Fruit fly (Drosophila melanogaster) whole organism, embryonic: Measurements from ENCODE around the gene Atg8b.

Source experiments
- Adf1 ChIP-seq: fragments of 200-800 bp; sonication (Bioruptor generic); IDR thresholded peaks from 2 replicates; pipeline ENCODE4 v1.3.6; 2022; ENCODE audit warnings: missing biosample characterization, missing genetic modification characterization
- Aef1 ChIP-seq: fragments of 200-800 bp; sonication (Bioruptor generic); IDR thresholded peaks from 3 replicates; pipeline ENCODE4 v1.3.6; 2022; ENCODE audit warnings: missing biosample characterization, missing genetic modification characterization
- BEAF-32 ChIP-seq: fragments of 200-800 bp; sonication (Bioruptor generic); optimal IDR thresholded peaks from 3 replicates; lab custom pipeline; 2017; ENCODE audit warnings: missing biosample characterization, missing genetic modification characterization, mild to moderate bottlenecking, moderate library complexity, missing genetic modification reagents
- CG10274 ChIP-seq: fragments of 200-800 bp; sonication (Bioruptor generic); optimal IDR thresholded peaks from 3 replicates; lab custom pipeline; 2017; ENCODE audit warnings: missing biosample characterization, mild to moderate bottlenecking, missing genetic modification characterization
- CG12104 ChIP-seq: fragments of 200-800 bp; sonication (Bioruptor generic); optimal IDR thresholded peaks from 3 replicates; lab custom pipeline; 2016; ENCODE audit warnings: missing biosample characterization, missing genetic modification characterization
- CG13424 ChIP-seq: fragments of 200-800 bp; sonication (Bioruptor generic); optimal IDR thresholded peaks from 2 replicates; lab custom pipeline; 2019; ENCODE audit warnings: missing biosample characterization, mild to moderate bottlenecking, missing genetic modification characterization, moderate library complexity
- CG14667 ChIP-seq: fragments of 200-800 bp; sonication (Bioruptor generic); IDR thresholded peaks from 2 replicates; pipeline ENCODE4 v1.3.6; 2022; ENCODE audit warnings: missing biosample characterization, missing genetic modification characterization
- CG1603 ChIP-seq: fragments of 200-800 bp; sonication (Bioruptor generic); optimal IDR thresholded peaks from 2 replicates; lab custom pipeline; 2019; ENCODE audit warnings: missing biosample characterization, mild to moderate bottlenecking, missing genetic modification characterization, moderate library complexity
- CG16863 ChIP-seq: fragments of 200-800 bp; sonication (Bioruptor generic); optimal IDR thresholded peaks from 3 replicates; lab custom pipeline; 2016; ENCODE audit warnings: missing biosample characterization, missing genetic modification characterization
- CG18262 ChIP-seq: fragments of 200-800 bp; optimal IDR thresholded peaks from 3 replicates; lab custom pipeline; 2019; ENCODE audit warnings: missing biosample characterization, mild to moderate bottlenecking, missing genetic modification characterization, moderate library complexity
- CG32532 ChIP-seq: fragments of 200-800 bp; sonication (Bioruptor generic); IDR thresholded peaks from 2 replicates; pipeline ENCODE4 v1.3.6; 2022; ENCODE audit warnings: missing biosample characterization, missing genetic modification characterization
- CG32772 ChIP-seq: fragments of 200-800 bp; sonication (Bioruptor generic); IDR thresholded peaks from 2 replicates; pipeline ENCODE4 v1.3.6; 2022; ENCODE audit warnings: missing biosample characterization, missing genetic modification characterization
- CG3995 ChIP-seq: fragments of 200-800 bp; sonication (Bioruptor generic); optimal IDR thresholded peaks from 3 replicates; lab custom pipeline; 2016; ENCODE audit warnings: missing biosample characterization, missing genetic modification characterization
- CG5953 ChIP-seq: fragments of 200-800 bp; sonication (Bioruptor generic); IDR thresholded peaks from 2 replicates; pipeline ENCODE4 v1.3.6; 2022; ENCODE audit warnings: missing biosample characterization, missing genetic modification characterization
- CG6689 ChIP-seq: fragments of 200-800 bp; sonication (Bioruptor generic); IDR thresholded peaks from 2 replicates; pipeline ENCODE4 v1.3.6; 2022; ENCODE audit warnings: missing biosample characterization, missing genetic modification characterization
- CG6765 ChIP-seq: fragments of 200-800 bp; sonication (Bioruptor generic); optimal IDR thresholded peaks from 3 replicates; lab custom pipeline; 2017; ENCODE audit warnings: missing biosample characterization, mild to moderate bottlenecking, missing genetic modification characterization
- CG6854 ChIP-seq: fragments of 200-800 bp; sonication (Bioruptor generic); optimal IDR thresholded peaks from 3 replicates; lab custom pipeline; 2017; ENCODE audit warnings: missing biosample characterization, mild to moderate bottlenecking, missing genetic modification characterization
- CG7786 ChIP-seq: fragments of 200-800 bp; sonication (Bioruptor generic); optimal IDR thresholded peaks from 2 replicates; lab custom pipeline; 2016; ENCODE audit warnings: missing biosample characterization, missing genetic modification characterization
- CG9876 ChIP-seq: fragments of 200-800 bp; sonication (Bioruptor generic); optimal IDR thresholded peaks from 2 replicates; lab custom pipeline; 2016; ENCODE audit warnings: missing biosample characterization, missing genetic modification characterization
- CHES-1-like ChIP-seq: fragments of 200-800 bp; sonication (Bioruptor generic); optimal IDR thresholded peaks from 2 replicates; lab custom pipeline; 2016; ENCODE audit warnings: missing biosample characterization, missing genetic modification characterization
- Chrac-16 ChIP-seq: fragments of 200-800 bp; sonication (Bioruptor generic); optimal IDR thresholded peaks from 3 replicates; lab custom pipeline; 2016; ENCODE audit warnings: missing biosample characterization, missing genetic modification characterization
- Dfd ChIP-seq, 2 experiments: fragments of >200 bp; optimal IDR thresholded peaks; 2 replicates each; lab custom pipeline; 2017; ENCODE audit warnings: missing biosample characterization in 2 of 2, missing genetic modification characterization in 2 of 2
- Dip2 ChIP-seq: fragments of 200-800 bp; sonication (Bioruptor generic); IDR thresholded peaks from 2 replicates; pipeline ENCODE4 v1.3.6; 2022; ENCODE audit warnings: missing biosample characterization, missing genetic modification characterization
- E2f1 ChIP-seq: fragments of 200-800 bp; sonication (Bioruptor generic); IDR thresholded peaks from 2 replicates; pipeline ENCODE4 v1.3.6; 2022; ENCODE audit warnings: missing biosample characterization, missing genetic modification characterization
- ERR ChIP-seq: fragments of 200-800 bp; sonication (Bioruptor generic); optimal IDR thresholded peaks from 2 replicates; lab custom pipeline; 2016; ENCODE audit warnings: missing biosample characterization, missing genetic modification characterization
- Elba2 ChIP-seq: fragments of 200-800 bp; sonication (Bioruptor generic); optimal IDR thresholded peaks from 3 replicates; lab custom pipeline; 2016; ENCODE audit warnings: missing biosample characterization, missing genetic modification characterization
- Ets65A ChIP-seq: fragments of 200-800 bp; sonication (Bioruptor generic); peaks from one replicate; lab custom pipeline; 2016; ENCODE audit warnings: missing biosample characterization, missing genetic modification characterization
- HHEX ChIP-seq: fragments of 200-800 bp; sonication (Bioruptor generic); optimal IDR thresholded peaks from 3 replicates; lab custom pipeline; 2017; ENCODE audit warnings: missing biosample characterization, mild to moderate bottlenecking, missing genetic modification characterization, missing genetic modification reagents
- HLH54F ChIP-seq: fragments of 200-800 bp; sonication (Bioruptor generic); optimal IDR thresholded peaks from 3 replicates; lab custom pipeline; 2016; ENCODE audit warnings: missing biosample characterization, missing genetic modification characterization
- HmgZ ChIP-seq: fragments of 200-800 bp; sonication (Bioruptor generic); optimal IDR thresholded peaks from 2 replicates; lab custom pipeline; 2018; ENCODE audit warnings: missing biosample characterization, mild to moderate bottlenecking, missing genetic modification characterization
- Hr51 ChIP-seq, 2 experiments: fragments of 200-800 bp; sonication (Bioruptor generic); optimal IDR thresholded peaks; 2 replicates in 1 of 2; 3 replicates in 1 of 2; lab custom pipeline; 2016 to 2018; ENCODE audit warnings: missing biosample characterization in 2 of 2, missing genetic modification characterization in 2 of 2, mild to moderate bottlenecking in 1 of 2, moderate library complexity in 1 of 2
- Hsf ChIP-seq: fragments of 200-800 bp; sonication (Bioruptor generic); optimal IDR thresholded peaks from 3 replicates; lab custom pipeline; 2016; ENCODE audit warnings: missing biosample characterization, missing genetic modification characterization
- Mad ChIP-seq: fragments of 200-800 bp; sonication (Bioruptor generic); optimal IDR thresholded peaks from 2 replicates; lab custom pipeline; 2016; ENCODE audit warnings: missing biosample characterization, missing genetic modification characterization
- Opbp ChIP-seq: fragments of 200-800 bp; sonication (Bioruptor generic); IDR thresholded peaks from 3 replicates; pipeline ENCODE4 v1.3.6; 2022; ENCODE audit warnings: missing biosample characterization, missing genetic modification characterization; ENCODE audit not compliant: partially characterized antibody
- abd-A ChIP-seq: fragments of 200-800 bp; sonication (Bioruptor generic); optimal IDR thresholded peaks from 3 replicates; lab custom pipeline; 2019; ENCODE audit warnings: missing biosample characterization, mild to moderate bottlenecking, missing genetic modification characterization, moderate library complexity
- amos ChIP-seq: fragments of 200-800 bp; sonication (Bioruptor generic); IDR thresholded peaks from 2 replicates; pipeline ENCODE4 v1.3.6; 2022; ENCODE audit warnings: missing biosample characterization, missing genetic modification characterization; ENCODE audit not compliant: partially characterized antibody
- bigmax ChIP-seq: fragments of 200-800 bp; sonication (Bioruptor generic); optimal IDR thresholded peaks from 2 replicates; lab custom pipeline; 2018; ENCODE audit warnings: missing biosample characterization, mild to moderate bottlenecking, missing genetic modification characterization
- cad ChIP-seq: fragments of >200 bp; optimal IDR thresholded peaks from 2 replicates; lab custom pipeline; 2017; ENCODE audit warnings: missing biosample characterization, missing genetic modification characterization
- ewg ChIP-seq: fragments of 200-800 bp; sonication (Bioruptor generic); optimal IDR thresholded peaks from 3 replicates; lab custom pipeline; 2017; ENCODE audit warnings: mild to moderate bottlenecking, missing biosample characterization, missing genetic modification reagents, missing genetic modification characterization
- exex ChIP-seq: fragments of 200-800 bp; sonication (Bioruptor generic); optimal IDR thresholded peaks from 4 replicates; lab custom pipeline; 2018; ENCODE audit warnings: missing biosample characterization, mild to moderate bottlenecking, missing genetic modification characterization, moderate library complexity
- grau ChIP-seq: fragments of 200-800 bp; optimal IDR thresholded peaks from 3 replicates; lab custom pipeline; 2019; ENCODE audit warnings: missing biosample characterization, mild to moderate bottlenecking, missing genetic modification characterization, moderate library complexity
- lab ChIP-seq: fragments of 200-800 bp; sonication (Bioruptor generic); optimal IDR thresholded peaks from 3 replicates; lab custom pipeline; 2017; ENCODE audit warnings: missing biosample characterization, missing genetic modification characterization, mild to moderate bottlenecking, moderate library complexity, missing genetic modification reagents
- lmd ChIP-seq: fragments of 200-800 bp; sonication (Bioruptor generic); IDR thresholded peaks from 2 replicates; pipeline ENCODE4 v1.3.6; 2022; ENCODE audit warnings: missing biosample characterization, missing genetic modification characterization
- lov ChIP-seq, 2 experiments: fragments of 200-800 bp in 1 of 2; fragments of >200 bp in 1 of 2; sonication (Bioruptor generic) in 1 of 2; IDR thresholded peaks in 1 of 2; optimal IDR thresholded peaks in 1 of 2; 2 replicates in 1 of 2; 3 replicates in 1 of 2; pipeline versions ENCODE4 v1.3.6 to Lab custom; 2017 to 2022; ENCODE audit warnings: missing biosample characterization in 1 of 2, missing genetic modification characterization in 1 of 2
- rib ChIP-seq: fragments of 200-800 bp; sonication (Bioruptor generic); IDR thresholded peaks from 2 replicates; pipeline ENCODE4 v1.3.6; 2022; ENCODE audit warnings: missing biosample characterization, missing genetic modification characterization
- tll ChIP-seq, 2 experiments: fragments of 200-800 bp in 1 of 2; fragments of >200 bp in 1 of 2; sonication (Bioruptor generic) in 1 of 2; optimal IDR thresholded peaks; 2 replicates each; lab custom pipeline; 2017 to 2019; ENCODE audit warnings: missing biosample characterization in 2 of 2, missing genetic modification characterization in 2 of 2, mild to moderate bottlenecking in 1 of 2, moderate library complexity in 1 of 2
- yki ChIP-seq: fragments of >200 bp; optimal IDR thresholded peaks from 3 replicates; lab custom pipeline; 2018

Atg8b gene

DNA sequence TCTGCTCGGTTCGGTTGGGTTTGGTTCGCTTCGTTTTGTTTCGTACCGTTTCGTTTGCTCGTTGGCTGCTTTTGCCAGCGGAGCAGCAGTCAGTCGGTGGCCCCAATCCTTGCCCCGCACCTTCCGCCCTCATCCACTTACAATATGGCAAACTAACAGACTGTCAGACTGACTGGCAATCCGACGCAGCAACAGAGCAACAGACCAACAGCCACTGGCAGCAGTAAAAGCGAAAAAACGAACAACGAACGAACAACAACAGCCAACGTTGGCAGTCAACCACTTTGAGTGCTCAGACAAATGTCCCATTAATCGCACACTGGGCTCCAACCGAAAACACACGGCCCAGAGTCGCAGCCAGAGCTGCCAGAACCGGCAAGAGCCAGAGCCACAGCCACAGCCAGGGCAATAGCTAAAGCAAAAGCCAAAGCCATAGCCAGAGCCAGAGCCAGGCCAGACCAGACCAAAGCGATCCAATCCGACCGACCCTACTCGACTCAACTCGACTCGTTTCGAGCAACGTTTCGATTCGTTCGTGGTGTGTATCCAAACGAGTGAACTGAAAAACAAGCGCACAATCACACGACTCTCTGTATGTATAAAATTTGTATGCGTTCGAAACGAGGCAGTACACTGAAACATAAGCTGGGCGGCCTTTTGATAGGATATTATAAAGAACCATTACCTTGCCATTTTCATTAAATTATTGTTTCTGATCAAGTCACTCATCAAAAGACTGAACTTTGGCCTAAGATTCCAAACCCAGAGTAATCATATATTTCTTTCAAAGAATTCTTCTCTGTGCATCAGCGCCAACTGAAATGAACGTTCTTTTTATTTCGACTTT lies 20.9 kb downstream of the Atg8b start (continued):
- TF ChIP-seq lov (optimal IDR thresholded peaks at IDR 0.05; lab: Kevin White, UChicago) (no peak), lov (GFP tag; IDR thresholded peaks at IDR 0.05; lab: Robert Waterston, UW) (peak; percentile 98), Elba2 (GFP tag; lab: Kevin White, UChicago) (peak; percentile 75), CHES-1-like (GFP tag; lab: Kevin White, UChicago) (peak; percentile 99), Opbp (GFP tag; lab: Robert Waterston, UW) (0 out of 3 replicates have a peak, but pooled peaks have one; percentile 31), lmd (GFP tag; lab: Robert Waterston, UW) (peak; percentile 99)

DNA sequence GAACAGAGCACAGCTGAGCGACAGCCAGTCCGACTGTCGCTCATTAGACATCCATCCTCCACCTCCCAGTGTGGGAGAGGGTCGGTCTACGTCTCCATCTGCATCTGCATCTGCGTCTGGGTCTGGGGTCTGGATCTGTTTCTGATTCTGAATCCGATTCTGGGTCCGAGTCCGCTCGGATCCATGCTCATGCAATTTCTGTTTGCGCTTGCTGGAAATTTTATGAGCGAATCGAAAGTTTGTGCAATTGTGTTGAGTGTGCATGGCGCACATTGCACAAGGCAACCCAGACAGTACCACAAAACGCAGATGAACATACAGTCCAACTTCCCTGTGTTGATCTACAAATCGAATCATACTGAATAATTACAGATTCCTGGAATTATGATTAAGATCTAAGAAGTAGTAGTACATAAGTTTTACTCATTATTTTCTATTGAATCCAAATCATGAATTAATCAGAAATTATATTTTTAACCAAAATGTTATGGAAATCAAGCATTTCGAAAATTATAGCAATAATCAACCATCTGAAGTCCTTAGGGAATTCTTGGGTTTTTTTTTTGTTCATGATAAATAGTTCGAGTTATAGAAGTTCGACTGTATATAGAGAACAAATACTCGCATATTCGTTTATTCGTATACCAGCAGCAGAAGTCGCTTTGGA lies 21.7 kb downstream of the Atg8b start:
- TF ChIP-seq Mad (no peak), Hsf (GFP tag; lab: Kevin White, UChicago) (no peak), CG9876 (GFP tag; lab: Kevin White, UChicago) (no peak), rib (no peak), CG7786 (GFP tag; lab: Kevin White, UChicago) (no peak), HmgZ (tag; lab: Kevin White, UChicago) (no peak), CG32772 (GFP tag; lab: Robert Waterston, UW) (no peak), Hr51 (GFP tag; optimal IDR thresholded peaks at IDR 0.05; lab: Kevin White, UChicago) (peak in 1 of 2 experiments; percentile 39), cad (no peak), Dfd (GFP tag; optimal IDR thresholded peaks at IDR 0.05; lab: Kevin White, UChicago) (no peak), abd-A (tag; lab: Kevin White, UChicago) (no peak), Ets65A (GFP tag; lab: Kevin White, UChicago) (no peak), bigmax (GFP tag; lab: Kevin White, UChicago) (no peak), CG3995 (GFP tag; lab: Kevin White, UChicago) (no peak), HLH54F (GFP tag; lab: Kevin White, UChicago) (no peak), Aef1 (GFP tag; lab: Robert Waterston, UW) (no peak), CG12104 (GFP tag; lab: Kevin White, UChicago) (no peak), CG6854 (GFP tag; lab: Kevin White, UChicago) (no peak), Dip2 (no peak), ewg (GFP tag; lab: Kevin White, UChicago) (no peak), exex (no peak), CG1603 (tag; lab: Kevin White, UChicago) (no peak), Adf1 (GFP tag; lab: Robert Waterston, UW) (no peak), Chrac-16 (GFP tag; lab: Kevin White, UChicago) (no peak), yki (no peak), CG14667 (GFP tag; lab: Robert Waterston, UW) (no peak), CG32532 (no peak), CG6765 (GFP tag; lab: Kevin White, UChicago) (no peak), CG10274 (no peak), lab (no peak), CG13424 (tag; lab: Kevin White, UChicago) (peak; percentile 27), tll (GFP tag; optimal IDR thresholded peaks at IDR 0.05; lab: Kevin White, UChicago) (no peak), CG16863 (GFP tag; lab: Kevin White, UChicago) (no peak), amos (GFP tag; lab: Robert Waterston, UW) (no peak), HHEX (GFP tag; lab: Kevin White, UChicago) (no peak), CG5953 (GFP tag; lab: Robert Waterston, UW) (no peak), BEAF-32 (GFP tag; lab: Kevin White, UChicago) (no peak), grau (peak; percentile 48), ERR (no peak), CG18262 (tag; lab: Kevin White, UChicago) (no peak), CG6689 (GFP tag; lab: Robert Waterston, UW) (peak; percentile 45), E2f1 (GFP tag; lab: Robert Waterston, UW) (no peak)
